Worm (Caenorhabditis elegans): Measurements from ENCODE around the gene mocs-1.

The mocs-1 gene

DNA sequence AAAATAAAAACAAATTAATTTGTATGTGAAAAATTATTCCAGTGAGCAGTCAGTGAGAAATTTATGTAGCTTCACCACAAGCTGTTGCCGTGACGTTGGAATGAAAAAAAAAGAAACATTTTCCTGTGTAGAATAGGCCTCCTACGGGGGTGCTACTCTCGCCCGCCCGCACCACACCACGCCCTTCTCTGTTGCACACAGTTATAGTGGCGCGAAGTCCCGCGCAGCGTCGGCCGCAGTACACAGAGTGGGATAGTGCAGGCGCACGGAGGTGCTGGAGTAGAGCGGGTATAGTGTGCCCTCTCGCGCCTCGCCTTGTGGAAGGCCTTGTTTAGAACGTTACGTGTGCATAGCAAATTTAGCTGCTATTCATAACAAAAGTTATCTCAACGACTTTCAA is 1.8 kb downstream of the mocs-1 start:
- TF ChIP-seq mec-3 (tag; optimal IDR thresholded peaks at IDR 0.05; ENCODE audit: borderline replicate concordance) (no peak), sdc-2 (tag; optimal IDR thresholded peaks at IDR 0.05) (peak; percentile 24)

DNA sequence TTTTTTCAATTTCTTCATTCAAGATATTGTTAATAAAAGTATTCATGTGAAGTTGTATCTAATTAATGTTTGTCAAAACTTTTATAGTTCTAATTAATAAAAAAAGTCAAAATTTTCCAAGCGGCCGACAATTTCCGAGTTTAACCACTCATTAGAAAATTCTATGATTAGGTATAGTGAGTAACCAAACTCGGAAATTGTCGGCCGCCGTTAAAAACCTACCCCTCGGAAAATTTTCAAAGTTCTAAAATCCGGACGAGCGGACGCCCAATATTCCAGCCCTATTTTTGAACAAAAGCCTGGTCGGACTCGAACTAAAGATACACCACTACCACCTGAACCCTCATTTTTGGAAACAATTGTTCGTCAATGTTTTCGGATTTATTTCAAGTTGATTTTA is 5.7 kb downstream of the mocs-1 start:
- TF ChIP-seq ceh-22 (tag; optimal IDR thresholded peaks at IDR 0.05), result no peak
- TF ChIP-seq ceh-6 (GFP tag; optimal IDR thresholded peaks at IDR 0.05), result no peak
- no peak for TF ChIP-seq C08G9.2 (tag; optimal IDR thresholded peaks at IDR 0.05)
- TF ChIP-seq ets-4 (tag; optimal IDR thresholded peaks at IDR 0.05), result no peak
- TF ChIP-seq sox-4 (tag; optimal IDR thresholded peaks at IDR 0.05), result no peak
- no peak for TF ChIP-seq ahr-1 (tag; optimal IDR thresholded peaks at IDR 0.05)
- TF ChIP-seq nfya-1 (tag; optimal IDR thresholded peaks at IDR 0.05), result no peak
- TF ChIP-seq pqm-1 (tag; optimal IDR thresholded peaks at IDR 0.05), result no peak
- TF ChIP-seq pros-1 (tag; optimal IDR thresholded peaks at IDR 0.05), result no peak
- no peak for TF ChIP-seq syd-9 (tag; optimal IDR thresholded peaks at IDR 0.05)
- TF ChIP-seq mec-3 (tag; optimal IDR thresholded peaks at IDR 0.05; ENCODE audit: borderline replicate concordance), result no peak
- TF ChIP-seq tbx-7 (tag; optimal IDR thresholded peaks at IDR 0.05), result no peak
- TF ChIP-seq ceh-31 (tag; optimal IDR thresholded peaks at IDR 0.05), result no peak
- TF ChIP-seq ref-2 (tag; optimal IDR thresholded peaks at IDR 0.05), result no peak
- no peak for TF ChIP-seq unc-3 (GFP tag; conservative IDR thresholded peaks at IDR 0.05)
- TF ChIP-seq unc-3 (tag; optimal IDR thresholded peaks at IDR 0.05), result no peak
- no peak for TF ChIP-seq fax-1 (tag; optimal IDR thresholded peaks at IDR 0.05)
- no peak for TF ChIP-seq lin-11 (tag; optimal IDR thresholded peaks at IDR 0.05)
- TF ChIP-seq C38D4.7 (GFP tag; optimal IDR thresholded peaks at IDR 0.05), result no peak

DNA sequence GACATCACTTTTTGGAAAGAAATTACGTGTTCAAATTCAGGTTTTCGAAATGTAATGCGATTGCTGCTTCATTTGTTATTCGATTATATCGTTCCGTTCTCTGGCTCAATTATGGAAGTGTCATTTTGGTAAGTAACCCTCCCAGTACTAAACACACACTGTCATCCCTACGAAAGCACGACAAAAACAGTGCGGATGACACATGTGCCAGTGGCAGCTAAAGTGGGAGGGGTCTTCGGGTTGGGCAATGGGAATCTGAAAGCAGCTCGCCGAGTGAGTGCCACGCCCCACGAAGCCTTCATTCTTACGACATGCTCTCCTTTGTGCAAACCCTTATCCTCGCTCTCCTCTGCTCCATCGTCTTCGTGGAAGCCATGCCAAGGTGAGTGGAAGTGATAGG is 7.1 kb downstream of the mocs-1 start, which contains the start of gene flp-32:
TSS of gene flp-32 (plus strand) at position 301 of the 400 bp plus-strand sequence.
- TF ChIP-seq ref-2 (tag; optimal IDR thresholded peaks at IDR 0.05) (peak; percentile 7), sox-4 (tag; optimal IDR thresholded peaks at IDR 0.05) (no peak)

DNA sequence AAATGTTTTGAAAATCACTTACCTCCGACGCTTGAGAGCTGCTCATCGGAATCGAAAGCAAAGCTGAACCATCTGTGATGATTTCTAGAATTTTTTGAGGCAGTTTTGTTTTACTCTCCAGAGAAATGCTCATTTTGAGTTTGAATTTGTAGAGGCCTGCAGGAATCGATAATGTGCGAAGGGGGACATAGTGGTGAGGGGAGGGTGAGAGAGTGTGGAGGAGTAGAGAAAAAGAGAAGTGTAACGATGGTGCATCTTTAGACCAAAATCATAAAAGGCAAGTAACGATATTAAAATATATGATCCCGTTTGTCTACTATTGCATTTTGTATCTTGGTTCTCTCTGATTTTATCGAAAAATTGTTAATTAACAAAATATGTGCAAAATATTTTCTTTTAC is 9.6 kb downstream of the mocs-1 start, which contains the start of gene blos-8:
TSS of gene blos-8 (minus strand) at position 216 of the 400 bp plus-strand sequence.
- TF ChIP-seq ceh-19 (GFP tag; optimal IDR thresholded peaks at IDR 0.05) (no peak), lim-6 (tag; optimal IDR thresholded peaks at IDR 0.05) (no peak), mec-3 (tag; optimal IDR thresholded peaks at IDR 0.05; ENCODE audit: borderline replicate concordance) (no peak), gmeb-2 (tag; optimal IDR thresholded peaks at IDR 0.05) (no peak), ceh-48 (tag; optimal IDR thresholded peaks at IDR 0.05) (peak; percentile 86), unc-42 (tag; optimal IDR thresholded peaks at IDR 0.05) (peak; percentile 24)

DNA sequence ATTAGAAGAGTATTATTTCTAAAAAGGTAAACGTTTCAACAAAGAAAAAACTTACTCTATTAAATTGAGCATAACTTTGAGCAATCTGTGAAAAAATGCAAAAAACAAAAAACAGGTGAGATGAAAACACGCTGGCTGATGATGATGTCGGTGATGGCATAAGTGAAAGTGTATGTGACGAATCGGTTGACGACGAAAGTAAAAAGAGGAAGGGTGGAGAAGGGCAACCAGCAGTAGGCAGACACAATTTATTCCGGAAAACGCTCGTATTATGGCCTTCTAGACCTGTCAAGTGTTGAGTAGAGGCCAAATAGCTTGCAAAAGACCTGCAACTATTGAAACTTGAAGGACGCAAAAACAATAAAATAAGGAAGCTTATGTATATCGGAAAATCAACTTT is 12.7 kb downstream of the mocs-1 start, which contains the start of gene nas-13:
TSS of gene nas-13 (minus strand) at position 323 of the 400 bp plus-strand sequence.
- TF ChIP-seq ceh-24 (tag; optimal IDR thresholded peaks at IDR 0.05) (no peak), hlh-30 (tag; optimal IDR thresholded peaks at IDR 0.05; ENCODE audit: insufficient read depth) (no peak), sox-4 (tag; optimal IDR thresholded peaks at IDR 0.05) (no peak), odd-2 (tag; optimal IDR thresholded peaks at IDR 0.05) (no peak), ceh-48 (tag; optimal IDR thresholded peaks at IDR 0.05) (no peak), ets-4 (tag; optimal IDR thresholded peaks at IDR 0.05) (no peak), ahr-1 (tag; optimal IDR thresholded peaks at IDR 0.05) (no peak), hlh-13 (GFP tag; optimal IDR thresholded peaks at IDR 0.05) (no peak), elt-2 (tag; optimal IDR thresholded peaks at IDR 0.05) (no peak), ceh-2 (tag; optimal IDR thresholded peaks at IDR 0.05) (no peak), ceh-22 (tag; optimal IDR thresholded peaks at IDR 0.05) (no peak), npax-4 (tag; optimal IDR thresholded peaks at IDR 0.05) (no peak), pros-1 (tag; optimal IDR thresholded peaks at IDR 0.05) (no peak), lin-11 (tag; optimal IDR thresholded peaks at IDR 0.05) (no peak), ceh-34 (tag; optimal IDR thresholded peaks at IDR 0.05) (no peak), C08G9.2 (tag; optimal IDR thresholded peaks at IDR 0.05) (no peak), unc-55 (GFP tag; optimal IDR thresholded peaks at IDR 0.05) (no peak), pha-2 (tag; optimal IDR thresholded peaks at IDR 0.05) (no peak), fkh-6 (tag; optimal IDR thresholded peaks at IDR 0.05) (no peak), lim-6 (tag; optimal IDR thresholded peaks at IDR 0.05) (no peak)

All from whole organism, late embryonic.